Fruit fly (Drosophila melanogaster) whole organism, embryonic: ENCODE results near the gene CG14410.

Source experiments
- Asciz ChIP-seq: fragments of 200-800 bp; sonication (Bioruptor generic); optimal IDR thresholded peaks from 2 replicates; lab custom pipeline; 2017; ENCODE audit warnings: missing biosample characterization, mild to moderate bottlenecking, missing genetic modification characterization, missing genetic modification reagents
- Bdp1 ChIP-seq: fragments of 200-800 bp; sonication (Bioruptor generic); optimal IDR thresholded peaks from 3 replicates; lab custom pipeline; 2016; ENCODE audit warnings: missing biosample characterization, missing genetic modification characterization
- C15 ChIP-seq: fragments of 200-800 bp; sonication (Bioruptor generic); IDR thresholded peaks from 3 replicates; pipeline ENCODE4 v1.3.6; 2022; ENCODE audit warnings: missing biosample characterization, missing genetic modification characterization
- CG10147 ChIP-seq: fragments of 200-800 bp; sonication (Bioruptor generic); optimal IDR thresholded peaks from 2 replicates; lab custom pipeline; 2019; ENCODE audit warnings: missing biosample characterization, mild to moderate bottlenecking, missing genetic modification characterization, moderate library complexity
- CG10462 ChIP-seq: fragments of 200-800 bp; sonication (Bioruptor generic); optimal IDR thresholded peaks from 2 replicates; lab custom pipeline; 2016; ENCODE audit warnings: missing biosample characterization, missing genetic modification characterization
- CG11085 ChIP-seq: fragments of 200-800 bp; sonication (Bioruptor generic); IDR thresholded peaks from 2 replicates; pipeline ENCODE4 v1.3.6; 2022; ENCODE audit warnings: missing biosample characterization, missing genetic modification characterization
- CG11504 ChIP-seq: fragments of 200-800 bp; sonication (Bioruptor generic); optimal IDR thresholded peaks from 3 replicates; lab custom pipeline; 2019; ENCODE audit warnings: missing biosample characterization, mild to moderate bottlenecking, missing genetic modification characterization, moderate library complexity
- CG11695 ChIP-seq: fragments of 200-800 bp; sonication (Bioruptor generic); IDR thresholded peaks from 3 replicates; pipeline ENCODE4 v1.3.6; 2022; ENCODE audit warnings: missing biosample characterization, missing genetic modification characterization
- CG1233 ChIP-seq: fragments of 200-800 bp; sonication (Bioruptor generic); optimal IDR thresholded peaks from 4 replicates; lab custom pipeline; 2018; ENCODE audit warnings: missing biosample characterization, mild to moderate bottlenecking, missing genetic modification characterization
- CG12391 ChIP-seq: fragments of 200-800 bp; sonication (Bioruptor generic); optimal IDR thresholded peaks from 3 replicates; lab custom pipeline; 2018; ENCODE audit warnings: missing biosample characterization, mild to moderate bottlenecking, missing genetic modification characterization, moderate library complexity
- CG13424 ChIP-seq: fragments of 200-800 bp; sonication (Bioruptor generic); optimal IDR thresholded peaks from 2 replicates; lab custom pipeline; 2019; ENCODE audit warnings: missing biosample characterization, mild to moderate bottlenecking, missing genetic modification characterization, moderate library complexity
- CG14965 ChIP-seq: fragments of 200-800 bp; sonication (Bioruptor generic); optimal IDR thresholded peaks from 2 replicates; lab custom pipeline; 2016; ENCODE audit warnings: missing biosample characterization, missing genetic modification characterization, borderline replicate concordance
- CG17328 ChIP-seq: fragments of 200-800 bp; sonication (Bioruptor generic); IDR thresholded peaks from 2 replicates; pipeline ENCODE4 v1.3.6; 2022; ENCODE audit warnings: missing biosample characterization, missing genetic modification characterization
- CG17359 ChIP-seq: fragments of 200-800 bp; sonication (Bioruptor generic); optimal IDR thresholded peaks from 3 replicates; lab custom pipeline; 2018; ENCODE audit warnings: missing biosample characterization, mild to moderate bottlenecking, missing genetic modification characterization, moderate library complexity
- CG18011 ChIP-seq: fragments of 200-800 bp; sonication (Bioruptor generic); optimal IDR thresholded peaks from 2 replicates; lab custom pipeline; 2017; ENCODE audit warnings: missing biosample characterization, missing genetic modification characterization, mild to moderate bottlenecking, moderate library complexity, missing genotype
- CG18764 ChIP-seq: fragments of 200-800 bp; sonication (Bioruptor generic); optimal IDR thresholded peaks from 3 replicates; lab custom pipeline; 2016; ENCODE audit warnings: missing biosample characterization, missing genetic modification characterization
- CG3163 ChIP-seq: fragments of 200-800 bp; sonication (Bioruptor generic); optimal IDR thresholded peaks from 3 replicates; lab custom pipeline; 2016; ENCODE audit warnings: missing biosample characterization, missing genetic modification characterization
- CG33213 ChIP-seq: fragments of 200-800 bp; sonication (Bioruptor generic); optimal IDR thresholded peaks from 3 replicates; lab custom pipeline; 2016; ENCODE audit warnings: missing biosample characterization, missing genetic modification characterization
- CG34224 ChIP-seq: fragments of 200-800 bp; sonication (Bioruptor generic); IDR thresholded peaks from 3 replicates; pipeline ENCODE4 v1.3.6; 2022; ENCODE audit warnings: missing biosample characterization, missing genetic modification characterization; ENCODE audit not compliant: partially characterized antibody
- CG3726 ChIP-seq: fragments of 200-800 bp; sonication (Bioruptor generic); IDR thresholded peaks from 3 replicates; pipeline ENCODE4, ENCODE4 v1.3.6; 2022; ENCODE audit warnings: missing biosample characterization, missing genetic modification characterization
- CG4820 ChIP-seq: fragments of 200-800 bp; sonication (Bioruptor generic); optimal IDR thresholded peaks from 3 replicates; lab custom pipeline; 2016; ENCODE audit warnings: missing biosample characterization, missing genetic modification characterization
- CG6854 ChIP-seq: fragments of 200-800 bp; sonication (Bioruptor generic); optimal IDR thresholded peaks from 3 replicates; lab custom pipeline; 2017; ENCODE audit warnings: missing biosample characterization, mild to moderate bottlenecking, missing genetic modification characterization
- CG8290 ChIP-seq, 3 experiments: fragments of 200-800 bp; sonication (Bioruptor generic); optimal IDR thresholded peaks; 2 replicates each; lab custom pipeline; 2016 to 2019; ENCODE audit warnings: missing biosample characterization in 3 of 3, missing genetic modification characterization in 3 of 3, mild to moderate bottlenecking in 2 of 3, moderate library complexity in 1 of 3
- CG9876 ChIP-seq: fragments of 200-800 bp; sonication (Bioruptor generic); optimal IDR thresholded peaks from 2 replicates; lab custom pipeline; 2016; ENCODE audit warnings: missing biosample characterization, missing genetic modification characterization
- Dip2 ChIP-seq: fragments of 200-800 bp; sonication (Bioruptor generic); IDR thresholded peaks from 2 replicates; pipeline ENCODE4 v1.3.6; 2022; ENCODE audit warnings: missing biosample characterization, missing genetic modification characterization
- Ets65A ChIP-seq: fragments of 200-800 bp; sonication (Bioruptor generic); peaks from one replicate; lab custom pipeline; 2016; ENCODE audit warnings: missing biosample characterization, missing genetic modification characterization
- Hr39 ChIP-seq: fragments of >200 bp; optimal IDR thresholded peaks from 2 replicates; lab custom pipeline; 2017
- Optix ChIP-seq: fragments of 200-800 bp; sonication (Bioruptor generic); IDR thresholded peaks from 3 replicates; pipeline ENCODE4 v1.3.6; 2022; ENCODE audit warnings: missing biosample characterization, missing genetic modification characterization
- Ravus ChIP-seq: fragments of 200-800 bp; sonication (Bioruptor generic); IDR thresholded peaks from 2 replicates; pipeline ENCODE4 v1.3.6; 2022; ENCODE audit warnings: missing biosample characterization, missing genetic modification characterization
- Sox102F ChIP-seq: fragments of 200-800 bp; sonication (Bioruptor generic); optimal IDR thresholded peaks from 2 replicates; lab custom pipeline; 2018; ENCODE audit warnings: missing biosample characterization, mild to moderate bottlenecking, missing genetic modification characterization, moderate library complexity
- Taf1 ChIP-seq: fragments of 200-800 bp; sonication (Bioruptor generic); IDR thresholded peaks from 2 replicates; pipeline ENCODE4 v1.3.6; 2022; ENCODE audit warnings: missing biosample characterization, missing genetic modification characterization
- Vsx1 ChIP-seq: fragments of 200-800 bp; sonication (Bioruptor generic); optimal IDR thresholded peaks from 2 replicates; lab custom pipeline; 2017; ENCODE audit warnings: missing biosample characterization, mild to moderate bottlenecking, missing genetic modification characterization, missing genetic modification reagents
- Xbp1 ChIP-seq: fragments of 200-800 bp; sonication (Bioruptor generic); optimal IDR thresholded peaks from 3 replicates; lab custom pipeline; 2016; ENCODE audit warnings: missing biosample characterization, mild to moderate bottlenecking, missing genetic modification characterization
- YL-1 ChIP-seq: fragments of 200-800 bp; sonication (Bioruptor generic); optimal IDR thresholded peaks from 3 replicates; lab custom pipeline; 2017; ENCODE audit warnings: missing biosample characterization, mild to moderate bottlenecking, missing genetic modification characterization
- bowl ChIP-seq: fragments of 200-800 bp; sonication (Bioruptor generic); IDR thresholded peaks from 2 replicates; pipeline ENCODE4 v1.3.6; 2022; ENCODE audit warnings: missing biosample characterization, missing genetic modification characterization
- esg ChIP-seq: fragments of 200-800 bp; sonication (Bioruptor generic); conservative IDR thresholded peaks from 2 replicates; pipeline ENCODE4 v1.3.6; 2022; ENCODE audit warnings: missing biosample characterization, missing genetic modification characterization
- gem ChIP-seq: fragments of 200-800 bp; sonication (Bioruptor generic); optimal IDR thresholded peaks from 2 replicates; lab custom pipeline; 2019; ENCODE audit warnings: missing biosample characterization, mild to moderate bottlenecking, missing genetic modification characterization, moderate library complexity
- grn ChIP-seq: fragments of 200-800 bp; sonication (Bioruptor generic); optimal IDR thresholded peaks from 3 replicates; lab custom pipeline; 2017; ENCODE audit warnings: missing biosample characterization, missing genetic modification characterization
- her ChIP-seq: fragments of 200-800 bp; sonication (Bioruptor generic); optimal IDR thresholded peaks from 2 replicates; lab custom pipeline; 2016; ENCODE audit warnings: missing biosample characterization, missing genetic modification characterization
- hth ChIP-seq: fragments of >200 bp; optimal IDR thresholded peaks from 2 replicates; lab custom pipeline; 2017; ENCODE audit warnings: inconsistent platforms
- lmd ChIP-seq: fragments of 200-800 bp; sonication (Bioruptor generic); IDR thresholded peaks from 2 replicates; pipeline ENCODE4 v1.3.6; 2022; ENCODE audit warnings: missing biosample characterization, missing genetic modification characterization
- odd ChIP-seq: fragments of 200-800 bp; sonication (Bioruptor generic); optimal IDR thresholded peaks from 2 replicates; lab custom pipeline; 2017; ENCODE audit warnings: missing biosample characterization, mild to moderate bottlenecking, missing genetic modification characterization
- org-1 ChIP-seq: fragments of 200-800 bp; sonication (Bioruptor generic); optimal IDR thresholded peaks from 2 replicates; lab custom pipeline; 2017; ENCODE audit warnings: missing biosample characterization, missing genetic modification characterization
- pan ChIP-seq, 4 experiments: fragments of >200 bp in 3 of 4; fragments of 200-800 bp in 1 of 4; sonication (Bioruptor generic) in 1 of 4; optimal IDR thresholded peaks in 3 of 4; IDR thresholded peaks in 1 of 4; 2 replicates each; pipeline versions ENCODE4 v1.3.6 to Lab custom; 2017 to 2022; ENCODE audit warnings: missing biosample characterization in 2 of 4, missing genetic modification characterization in 2 of 4, mixed read lengths in 1 of 4
- pum ChIP-seq: fragments of 200-800 bp; sonication (Bioruptor generic); optimal IDR thresholded peaks from 2 replicates; lab custom pipeline; 2016; ENCODE audit warnings: missing biosample characterization, missing genetic modification characterization
- salm ChIP-seq: fragments of 200-800 bp; sonication (Bioruptor generic); optimal IDR thresholded peaks from 2 replicates; lab custom pipeline; 2018; ENCODE audit warnings: missing biosample characterization, mild to moderate bottlenecking, missing genetic modification characterization
- sc ChIP-seq, 3 experiments: fragments of >200 bp in 2 of 3; fragments of 200-800 bp in 1 of 3; sonication (Bioruptor generic) in 1 of 3; optimal IDR thresholded peaks; 2 replicates in 2 of 3; 3 replicates in 1 of 3; lab custom pipeline; 2017; ENCODE audit warnings: mild to moderate bottlenecking in 1 of 3, missing biosample characterization in 1 of 3, missing genetic modification characterization in 1 of 3, missing genetic modification reagents in 1 of 3
- sd ChIP-seq: fragments of 200-800 bp; sonication (Bioruptor generic); optimal IDR thresholded peaks from 3 replicates; lab custom pipeline; 2018; ENCODE audit warnings: missing biosample characterization, mild to moderate bottlenecking, missing genetic modification characterization, moderate library complexity
- sens-2 ChIP-seq: fragments of 200-800 bp; sonication (Bioruptor generic); IDR thresholded peaks from 2 replicates; pipeline ENCODE4 v1.3.6; 2022; ENCODE audit warnings: missing biosample characterization, missing genetic modification characterization
- so ChIP-seq: fragments of 200-800 bp; sonication (Bioruptor generic); IDR thresholded peaks from 3 replicates; pipeline ENCODE4 v1.3.6; 2022; ENCODE audit warnings: missing biosample characterization, missing genetic modification characterization

The CG14410 gene

DNA sequence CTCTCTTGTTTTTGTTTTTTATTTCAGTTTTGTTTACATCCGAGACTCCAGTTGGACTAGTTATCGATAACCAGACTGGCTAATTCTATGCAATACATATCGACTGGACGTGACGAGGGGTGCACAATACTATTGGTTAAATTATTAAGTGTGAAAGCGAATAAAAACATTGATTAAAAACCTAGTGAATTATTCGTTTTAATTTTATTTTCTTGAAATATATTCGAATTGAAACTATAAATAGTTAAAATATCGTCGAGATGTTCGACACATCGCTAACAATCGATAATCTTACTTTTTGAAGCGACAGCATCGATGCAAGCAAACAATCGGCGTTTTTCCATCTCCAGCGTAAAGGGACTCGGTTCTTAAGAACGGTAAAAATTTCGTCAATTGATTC is 2.5 kb downstream of the CG14410 start, which contains the start of the genes CG32590 and Flo2 (continued):
- TF ChIP-seq CG8290 (GFP tag; optimal IDR thresholded peaks at IDR 0.05; lab: Kevin White, UChicago), result peak; percentile 78
- peak; percentile 54 to 78 for TF ChIP-seq CG8290 (tag; optimal IDR thresholded peaks at IDR 0.05; lab: Kevin White, UChicago)
- peak; percentile 98 for TF ChIP-seq CG34224 (GFP tag; lab: Robert Waterston, UW)
- no peak for TF ChIP-seq pan (optimal IDR thresholded peaks at IDR 0.05; lab: Kevin White, UChicago)
- peak in 1 of 2 experiments; percentile 80 for TF ChIP-seq pan (GFP tag; optimal IDR thresholded peaks at IDR 0.05 in 1 of 2, IDR thresholded peaks at IDR 0.05 in 1 of 2)
- TF ChIP-seq grn (GFP tag; lab: Kevin White, UChicago), result no peak
- peak; percentile 85 for TF ChIP-seq gem (tag; lab: Kevin White, UChicago)
- no peak for TF ChIP-seq hth (lab: Kevin White, UChicago)
- peak; percentile 50 for TF ChIP-seq CG4820
- peak; percentile 34 for TF ChIP-seq CG9876 (GFP tag; lab: Kevin White, UChicago)
- no peak for TF ChIP-seq CG14965 (GFP tag; lab: Kevin White, UChicago)
- TF ChIP-seq pum (GFP tag; lab: Kevin White, UChicago), result peak; percentile 74
- peak; percentile 64 for TF ChIP-seq CG18011
- TF ChIP-seq CG12391 (tag; lab: Kevin White, UChicago), result peak; percentile 89
- TF ChIP-seq YL-1 (GFP tag; lab: Kevin White, UChicago), result no peak
- no peak for TF ChIP-seq CG3726 (GFP tag; lab: Robert Waterston, UW)
- peak; percentile 21 for TF ChIP-seq Ravus (GFP tag; lab: Robert Waterston, UW)
- no peak for TF ChIP-seq odd
- TF ChIP-seq CG11504 (tag; lab: Kevin White, UChicago), result peak; percentile 53
- TF ChIP-seq Ets65A, result peak; percentile 97
- no peak for TF ChIP-seq CG3163 (GFP tag; lab: Kevin White, UChicago)
- TF ChIP-seq CG13424 (tag; lab: Kevin White, UChicago), result peak; percentile 75
- TF ChIP-seq sc (optimal IDR thresholded peaks at IDR 0.05; lab: Kevin White, UChicago), result no peak
- no peak for TF ChIP-seq sc (GFP tag; optimal IDR thresholded peaks at IDR 0.05; lab: Kevin White, UChicago)
- peak; percentile 72; the same call in 2 of the 3 replicates for TF ChIP-seq Optix (GFP tag; lab: Robert Waterston, UW)
- peak; percentile 57 for TF ChIP-seq CG10462
- TF ChIP-seq CG33213 (GFP tag; lab: Kevin White, UChicago), result peak; percentile 45
- peak; percentile 72 for TF ChIP-seq sens-2 (GFP tag; lab: Robert Waterston, UW)
- TF ChIP-seq lmd, result peak; percentile 76
- TF ChIP-seq esg (GFP tag; lab: Robert Waterston, UW), result peak; percentile 80
- TF ChIP-seq CG17328 (GFP tag; lab: Robert Waterston, UW), result peak; percentile 70
- no peak for TF ChIP-seq sd (tag; lab: Kevin White, UChicago)
- no peak for TF ChIP-seq Dip2 (GFP tag; lab: Robert Waterston, UW)
- TF ChIP-seq Asciz (GFP tag; lab: Kevin White, UChicago), result no peak
- TF ChIP-seq CG11085, result peak; percentile 71
- TF ChIP-seq Vsx1 (GFP tag; lab: Kevin White, UChicago), result peak; percentile 72
- TF ChIP-seq C15 (GFP tag; lab: Robert Waterston, UW), result peak; percentile 72; the same call in 1 of the 3 replicates
- no peak for TF ChIP-seq salm (tag; lab: Kevin White, UChicago)
- peak; percentile 17 for TF ChIP-seq her (GFP tag; lab: Kevin White, UChicago)
- peak; percentile 56 for TF ChIP-seq CG18764 (GFP tag; lab: Kevin White, UChicago)
- TF ChIP-seq CG6854 (GFP tag; lab: Kevin White, UChicago), result no peak
- no peak for TF ChIP-seq bowl (GFP tag; lab: Robert Waterston, UW)
- peak; percentile 62 for TF ChIP-seq CG10147 (GFP tag; lab: Kevin White, UChicago)
- TF ChIP-seq Xbp1, result peak; percentile 80
- peak; percentile 67; the same call in 2 of the 3 replicates for TF ChIP-seq so (GFP tag; lab: Robert Waterston, UW)
- TF ChIP-seq CG1233 (GFP tag; lab: Kevin White, UChicago), result peak; percentile 42
- no peak for TF ChIP-seq org-1 (GFP tag; lab: Kevin White, UChicago)
- TF ChIP-seq Hr39 (lab: Kevin White, UChicago), result no peak
- peak; percentile 64; the same call in 2 of the 3 replicates for TF ChIP-seq CG11695
- TF ChIP-seq CG17359 (tag; lab: Kevin White, UChicago), result peak; percentile 70
- peak; percentile 65 for TF ChIP-seq Bdp1 (GFP tag; lab: Kevin White, UChicago)
- peak; percentile 77 for TF ChIP-seq Sox102F (GFP tag; lab: Kevin White, UChicago)
- TF ChIP-seq Taf1 (GFP tag; lab: Robert Waterston, UW), result peak; percentile 55
